Worm (Caenorhabditis elegans) whole organism, L4/young adult: ENCODE results near the gene bbln-1.

Source experiments
- W03F9.2 ChIP-seq: fragments of 150-350 bp; optimal IDR thresholded peaks from 2 replicates; lab custom pipeline; 2014; ENCODE audit warnings: missing biosample characterization, missing genetic modification characterization
- him-1 ChIP-seq: sonication (generic microtip); optimal IDR thresholded peaks from 2 replicates; lab custom pipeline; 2016; ENCODE audit warnings: missing genotype, missing genetic modification reagents, missing genetic modification characterization, missing compliant biosample characterization

ce11 chrX:3145265-3145664 is 7.0 kb downstream of the bbln-1 start, which contains the start of gene C15C7.4:
- no peak for TF ChIP-seq him-1 (tag; lab: Kevin White, UChicago)
- no peak for TF ChIP-seq W03F9.2 (tag; lab: Kevin White, UChicago)
